Worm (Caenorhabditis elegans) whole organism, L4/young adult: ENCODE data around the gene srt-28.

Experiments
- W03F9.2 ChIP-seq: fragments of 150-350 bp; optimal IDR thresholded peaks from 2 replicates; lab custom pipeline; 2014; ENCODE audit warnings: missing biosample characterization, missing genetic modification characterization
- dao-5 ChIP-seq: sonication (generic microtip); optimal IDR thresholded peaks from 2 replicates; lab custom pipeline; 2016; ENCODE audit warnings: missing genotype, missing genetic modification characterization, moderate library complexity, missing compliant biosample characterization
- him-1 ChIP-seq: sonication (generic microtip); optimal IDR thresholded peaks from 2 replicates; lab custom pipeline; 2016; ENCODE audit warnings: missing genotype, missing genetic modification reagents, missing genetic modification characterization, missing compliant biosample characterization

Gene srt-28

DNA sequence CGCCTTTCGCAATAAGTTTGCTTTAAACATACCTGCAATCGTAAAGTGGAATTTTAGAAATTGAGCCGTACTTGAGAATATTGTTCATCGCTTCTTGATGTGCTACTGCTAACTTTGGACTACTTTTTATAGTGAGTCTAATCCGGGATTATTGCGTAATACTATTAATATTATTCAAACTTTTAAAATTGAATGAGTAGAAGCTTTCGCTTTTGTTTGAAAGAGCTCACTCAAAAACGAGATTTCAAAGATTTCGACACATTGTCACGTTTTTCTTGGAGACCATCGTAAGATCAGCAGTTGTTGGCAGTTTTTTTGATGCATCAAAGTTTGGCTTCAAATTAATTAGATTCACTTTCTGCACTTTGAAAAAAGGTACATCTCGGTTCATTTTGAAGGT is at the start of gene srt-28:
TSS of gene srt-28 (minus strand) at position 101 of the 400 bp plus-strand sequence.
- TF ChIP-seq dao-5 (no peak), W03F9.2 (no peak), him-1 (tag; lab: Kevin White, UChicago) (no peak)

ce11 chrV:2763105-2763504 is 49.7 kb upstream of the srt-28 start, which contains the start of gene R05D8.7:
Gene R05D8.7 (minus strand): TSS chrV:2763208.
- no peak for TF ChIP-seq dao-5
- no peak for TF ChIP-seq W03F9.2
- no peak for TF ChIP-seq him-1 (tag; lab: Kevin White, UChicago)

DNA sequence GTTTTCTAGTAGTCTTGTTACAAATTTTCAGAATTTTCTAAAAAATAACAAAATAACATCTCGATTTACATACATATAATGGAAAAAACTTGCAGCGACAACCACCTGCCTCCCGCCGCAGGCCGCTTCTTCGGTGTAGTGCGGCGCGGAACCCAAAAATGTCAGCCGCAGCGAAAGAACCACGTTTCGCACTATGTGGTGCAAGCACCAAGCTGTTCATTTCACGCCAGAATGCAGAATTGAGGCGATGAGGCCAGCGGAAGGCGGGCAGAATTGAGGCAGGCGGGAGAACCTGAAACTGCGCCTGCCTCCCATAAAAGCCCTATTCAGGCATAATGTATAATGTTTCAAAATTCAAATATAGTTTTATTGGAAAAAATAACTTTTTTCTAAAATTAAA is 48.0 kb upstream of the srt-28 start:
- TF ChIP-seq dao-5 (no peak), W03F9.2 (no peak), him-1 (tag; lab: Kevin White, UChicago) (no peak)

DNA sequence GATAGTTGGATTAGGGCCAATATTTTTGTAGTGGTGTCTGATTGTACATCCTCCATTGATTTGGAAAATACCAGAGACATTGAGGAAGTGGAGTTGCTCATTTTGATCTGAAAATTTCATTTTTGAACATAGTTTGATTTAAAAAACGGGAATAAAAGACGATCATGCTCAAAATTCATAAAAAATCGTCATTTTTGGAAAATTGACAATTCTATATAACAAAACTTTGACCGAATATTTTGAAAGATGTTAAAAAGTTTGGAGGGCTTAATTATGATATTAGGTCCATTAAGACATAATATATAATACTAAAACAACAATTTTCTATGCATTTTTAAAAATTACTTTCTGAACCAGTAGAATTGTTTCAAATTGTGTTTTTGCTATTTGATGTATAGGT is 46.0 kb upstream of the srt-28 start, which contains the start of gene srg-58:
TSS of gene srg-58 (minus strand) at position 101 of the 400 bp plus-strand sequence.
- no peak for TF ChIP-seq dao-5
- TF ChIP-seq him-1 (tag; lab: Kevin White, UChicago) = no peak
- TF ChIP-seq W03F9.2 = no peak

- no peak for TF ChIP-seq W03F9.2
- TF ChIP-seq him-1 (tag; lab: Kevin White, UChicago) = no peak
- no peak for TF ChIP-seq dao-5
Observed at ce11 chrV:2758437-2758836, 45.0 kb upstream of the srt-28 start.

- TF ChIP-seq W03F9.2 (no peak), him-1 (tag; lab: Kevin White, UChicago) (no peak), dao-5 (no peak)
Observed at ce11 chrV:2757226-2757893, 43.9 kb upstream of the srt-28 start, which contains the start of gene srx-28. Gene srx-28 (minus strand): TSS chrV:2757276.

DNA sequence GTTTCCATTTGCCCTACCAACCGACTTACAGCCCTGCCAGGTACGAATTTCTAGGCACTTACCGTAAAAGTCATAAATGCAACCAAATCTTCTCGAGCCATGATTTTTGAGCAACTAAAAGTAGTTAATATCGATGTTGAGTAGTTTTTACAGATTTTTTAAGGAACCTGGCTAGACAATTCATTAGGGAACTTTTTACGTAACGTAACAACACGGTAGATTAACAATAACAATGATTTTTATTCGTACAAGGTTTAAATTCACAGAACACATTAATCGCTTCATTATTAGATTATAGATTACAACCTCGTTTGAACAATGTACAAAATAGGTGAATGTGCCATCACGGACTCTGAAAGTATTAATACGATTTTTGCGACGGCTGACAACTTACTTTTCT is 39.6 kb upstream of the srt-28 start, which contains the start of gene srx-26:
TSS of gene srx-26 (minus strand) at position 101 of the 400 bp plus-strand sequence.
- no peak for TF ChIP-seq him-1 (tag; lab: Kevin White, UChicago)

DNA sequence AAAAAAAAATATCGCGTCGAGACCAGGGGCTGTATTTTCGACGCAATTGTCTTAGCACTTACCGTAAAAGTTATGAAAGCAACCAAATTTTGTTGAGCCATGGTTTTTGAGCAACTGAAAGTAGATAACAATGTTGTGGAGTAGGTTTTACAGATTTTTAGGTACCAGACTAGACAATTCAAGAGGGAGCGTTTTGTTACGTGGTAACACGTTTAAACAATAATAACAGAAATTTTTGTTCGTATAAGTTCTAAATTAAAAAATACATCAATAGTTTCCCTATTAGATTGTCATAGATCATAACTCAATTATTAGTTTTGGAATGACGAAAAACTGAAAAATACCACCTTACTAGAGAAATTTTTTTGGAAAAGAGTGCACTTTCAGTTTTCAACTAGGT is 36.6 kb upstream of the srt-28 start, which contains the start of gene srx-24:
TSS of gene srx-24 (minus strand) at position 101 of the 400 bp plus-strand sequence.
- TF ChIP-seq dao-5 (no peak), him-1 (tag; lab: Kevin White, UChicago) (no peak), W03F9.2 (no peak)

- no peak for TF ChIP-seq W03F9.2
- no peak for TF ChIP-seq him-1 (tag; lab: Kevin White, UChicago)
- no peak for TF ChIP-seq dao-5
Observed at ce11 chrV:2746404-2746803, 33.0 kb upstream of the srt-28 start.

ce11 chrV:2742298-2742697 is 28.9 kb upstream of the srt-28 start, which contains the start of gene srg-62:
Gene srg-62 (minus strand): TSS chrV:2742398.
- TF ChIP-seq dao-5 = no peak
- no peak for TF ChIP-seq him-1 (tag; lab: Kevin White, UChicago)
- no peak for TF ChIP-seq W03F9.2

- no peak for TF ChIP-seq W03F9.2
- no peak for TF ChIP-seq him-1 (tag; lab: Kevin White, UChicago)
Observed at ce11 chrV:2740228-2740627, 26.8 kb upstream of the srt-28 start, which contains the start of gene srg-61. Gene srg-61 (minus strand): TSS chrV:2740328.

DNA sequence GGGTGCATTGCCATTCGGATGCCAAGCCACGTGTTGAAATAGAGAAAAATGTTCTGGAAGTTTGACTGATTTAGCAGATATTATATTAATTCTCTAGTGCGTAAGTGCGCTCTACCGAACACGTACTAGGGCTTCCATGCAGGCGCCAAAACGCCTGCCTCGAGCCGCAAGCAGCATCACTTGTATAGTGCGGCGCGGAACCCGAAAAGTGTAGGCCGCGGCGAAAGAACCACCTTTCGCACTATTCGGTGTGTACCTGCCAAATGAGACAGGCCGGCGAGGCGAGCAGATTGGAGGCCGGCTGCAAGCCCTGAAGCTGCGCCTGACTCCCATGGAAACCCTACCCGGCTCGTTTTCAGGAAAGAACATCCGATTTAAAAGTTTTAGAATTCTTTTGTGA is 26.2 kb upstream of the srt-28 start:
- TF ChIP-seq W03F9.2 = no peak
- TF ChIP-seq dao-5 = no peak
- TF ChIP-seq him-1 (tag; lab: Kevin White, UChicago) = no peak

DNA sequence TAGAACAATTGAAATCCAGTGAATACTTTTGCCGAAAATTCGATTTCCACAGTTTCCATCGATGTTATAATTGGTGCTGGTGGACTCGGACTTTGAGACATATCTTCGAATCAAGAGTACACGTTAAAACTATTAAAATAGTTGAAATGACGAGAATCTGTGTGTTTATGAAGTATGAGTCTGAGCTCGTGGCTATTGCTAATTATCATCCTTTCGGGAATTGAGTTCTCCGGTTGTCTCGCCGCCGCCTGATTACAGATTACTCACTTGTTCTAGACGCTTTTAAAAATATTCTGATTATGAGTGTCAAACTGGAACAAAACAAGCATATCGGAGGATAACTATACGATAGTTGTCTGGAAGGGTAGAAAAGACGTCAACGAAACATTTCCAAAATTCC is 24.7 kb upstream of the srt-28 start, which contains the start of gene srg-56:
TSS of gene srg-56 (minus strand) at position 101 of the 400 bp plus-strand sequence.
- no peak for TF ChIP-seq dao-5
- no peak for TF ChIP-seq W03F9.2
- no peak for TF ChIP-seq him-1 (tag; lab: Kevin White, UChicago)

- TF ChIP-seq him-1 (tag; lab: Kevin White, UChicago) = no peak
Observed at ce11 chrV:2734360-2734759, 20.9 kb upstream of the srt-28 start, which contains the start of gene srg-57. Gene srg-57 (minus strand): TSS chrV:2734460.

ce11 chrV:2730784-2731480 is 17.5 kb upstream of the srt-28 start, which contains the start of gene dod-3:
Gene dod-3 (minus strand): TSS chrV:2731098.
- TF ChIP-seq dao-5 (no peak), him-1 (tag; lab: Kevin White, UChicago) (no peak), W03F9.2 (no peak)
